Fruit fly (Drosophila melanogaster) whole organism, wandering third instar larva: ENCODE data around the gene Gp93.

Source experiments
- Abd-B ChIP-seq: fragments of >200 bp; optimal IDR thresholded peaks from 2 replicates; lab custom pipeline; 2017; ENCODE audit warnings: missing biosample characterization, missing genetic modification characterization
- Dfd ChIP-seq: fragments of >200 bp; optimal IDR thresholded peaks from 2 replicates; lab custom pipeline; 2017; ENCODE audit warnings: missing biosample characterization, missing genetic modification characterization
- GATAd ChIP-seq: sonication (Bioruptor generic); optimal IDR thresholded peaks from 2 replicates; lab custom pipeline; 2016; ENCODE audit warnings: missing biosample characterization, missing genetic modification characterization
- Hr78 ChIP-seq: fragments of >200 bp; optimal IDR thresholded peaks from 2 replicates; lab custom pipeline; 2017; ENCODE audit warnings: missing biosample characterization, missing genetic modification characterization
- brk ChIP-seq: fragments of 200-800 bp; sonication (Bioruptor generic); optimal IDR thresholded peaks from 2 replicates; lab custom pipeline; 2016; ENCODE audit warnings: missing biosample characterization, mild to moderate bottlenecking, missing genetic modification characterization
- h ChIP-seq: fragments of 200-800 bp; sonication (Bioruptor generic); optimal IDR thresholded peaks from 3 replicates; lab custom pipeline; 2016; ENCODE audit warnings: missing biosample characterization, mild to moderate bottlenecking, missing genetic modification characterization

- TF ChIP-seq brk (GFP tag; lab: Kevin White, UChicago), result no peak
- TF ChIP-seq h (GFP tag; lab: Kevin White, UChicago), result no peak
- TF ChIP-seq Abd-B, result no peak
- no peak for TF ChIP-seq Dfd
- TF ChIP-seq Hr78 (GFP tag; lab: Kevin White, UChicago), result no peak
- TF ChIP-seq GATAd (GFP tag; lab: Kevin White, UChicago), result no peak
Observed at dm6 chr3R:27986794-27987193, 38.3 kb downstream of the Gp93 start.
